Worm (Caenorhabditis elegans): Measurements from ENCODE around the gene C17B7.8.

- TF ChIP-seq zag-1 (tag; optimal IDR thresholded peaks at IDR 0.05): no peak
- TF ChIP-seq nhr-11 (tag; optimal IDR thresholded peaks at IDR 0.05): no peak
- no peak for TF ChIP-seq egl-27 (tag; optimal IDR thresholded peaks at IDR 0.05)
- TF ChIP-seq ceh-82 (tag; optimal IDR thresholded peaks at IDR 0.05): no peak
- TF ChIP-seq nhr-25 (tag; optimal IDR thresholded peaks at IDR 0.05): no peak
- no peak for TF ChIP-seq R02D3.7 (tag; optimal IDR thresholded peaks at IDR 0.05)
- TF ChIP-seq ztf-11 (tag; optimal IDR thresholded peaks at IDR 0.05): no peak
- TF ChIP-seq unc-62 (GFP tag; optimal IDR thresholded peaks at IDR 0.05): no peak
- TF ChIP-seq fos-1 (tag; optimal IDR thresholded peaks at IDR 0.05): no peak
- TF ChIP-seq ama-1 (optimal IDR thresholded peaks at IDR 0.05): no peak
- no peak for TF ChIP-seq ceh-28 (tag; optimal IDR thresholded peaks at IDR 0.05)
- TF ChIP-seq elt-2 (tag; optimal IDR thresholded peaks at IDR 0.05): no peak
- TF ChIP-seq jun-1 (tag; optimal IDR thresholded peaks at IDR 0.05): no peak
- no peak for TF ChIP-seq mdl-1 (tag; optimal IDR thresholded peaks at IDR 0.05)
Measured at ce11 chrV:3284629-3285028, 39.4 kb downstream of the C17B7.8 start, which contains the start of gene F35F10.5.

Data from whole organism, L3 larva.